Fruit fly (Drosophila melanogaster): Measurements from ENCODE around the gene Psf1.

Gene Psf1

DNA sequence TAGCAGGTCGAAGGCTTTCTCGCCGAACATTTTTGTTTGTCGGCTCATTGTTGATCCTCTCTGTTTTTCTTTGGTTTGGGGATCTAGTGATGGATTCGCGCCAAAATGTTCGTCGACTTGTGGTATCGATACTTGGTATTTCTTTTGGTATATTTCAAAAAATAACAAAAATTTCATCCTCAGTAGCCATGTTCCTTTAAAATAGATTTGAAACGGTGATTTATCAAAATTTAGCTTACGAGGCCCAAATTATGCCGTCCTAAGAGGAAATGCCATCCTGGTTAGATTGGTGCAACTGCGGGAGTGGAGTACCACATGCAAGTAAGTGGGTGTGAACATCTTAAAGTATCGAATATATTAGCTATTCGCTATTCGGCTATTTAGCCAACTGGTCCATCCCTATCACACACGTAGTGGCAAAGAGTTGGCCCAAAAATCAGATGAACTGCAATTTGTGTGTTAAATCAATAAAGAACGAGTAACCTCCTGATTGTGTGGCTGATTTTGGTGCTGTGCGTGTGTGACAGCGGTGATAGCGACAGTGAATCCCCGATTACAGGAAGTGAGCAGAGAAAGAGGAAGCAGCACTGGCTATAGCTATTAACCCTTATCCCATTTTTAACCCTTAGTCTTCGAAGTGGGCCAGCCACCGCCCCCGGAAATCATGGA lies at the start of gene Psf1, which contains the start of gene Sac1 (continued):
- peak; percentile 41 for TF ChIP-seq CG3065 (GFP tag; optimal IDR thresholded peaks at IDR 0.05)
- TF ChIP-seq Dek (tag; optimal IDR thresholded peaks at IDR 0.05): peak; percentile 10
- TF ChIP-seq zfh2 (GFP tag; optimal IDR thresholded peaks at IDR 0.05): peak; percentile 67
- TF ChIP-seq CG2875 (GFP tag; optimal IDR thresholded peaks at IDR 0.05): no peak
- peak; percentile 60; the same call in 1 of the 2 replicates for TF ChIP-seq Rfx (GFP tag; IDR thresholded peaks at IDR 0.05)
- no peak for TF ChIP-seq CG3407 (GFP tag; optimal IDR thresholded peaks at IDR 0.05)
- peak; percentile 94 for TF ChIP-seq CG4617 (GFP tag; optimal IDR thresholded peaks at IDR 0.05; ENCODE audit: borderline replicate concordance)
- TF ChIP-seq kni (GFP tag; optimal IDR thresholded peaks at IDR 0.05): peak; percentile 13
- peak; percentile 99 for TF ChIP-seq Sin3A (optimal IDR thresholded peaks at IDR 0.05)
- peak; percentile 50 for TF ChIP-seq CG13775 (GFP tag; optimal IDR thresholded peaks at IDR 0.05)
- TF ChIP-seq CG7786 (GFP tag; optimal IDR thresholded peaks at IDR 0.05): peak; percentile 55
- TF ChIP-seq gfzf (GFP tag; optimal IDR thresholded peaks at IDR 0.05): peak; percentile 56
- TF ChIP-seq dm (GFP tag; optimal IDR thresholded peaks at IDR 0.05): peak; percentile 74
- peak; percentile 91 for TF ChIP-seq CG16813 (GFP tag; IDR thresholded peaks at IDR 0.05; ENCODE audit: partially characterized antibody)
- TF ChIP-seq CG16779 (GFP tag; IDR thresholded peaks at IDR 0.05): no peak
- TF ChIP-seq eyg (GFP tag; optimal IDR thresholded peaks at IDR 0.05): peak; percentile 7
- TF ChIP-seq Xbp1 (GFP tag; optimal IDR thresholded peaks at IDR 0.05): peak; percentile 70
- no peak for TF ChIP-seq Taf1 (GFP tag; IDR thresholded peaks at IDR 0.05)
- peak; percentile 78 for TF ChIP-seq Bgb (GFP tag; IDR thresholded peaks at IDR 0.05; ENCODE audit: partially characterized antibody)
- TF ChIP-seq CG3995 (GFP tag; optimal IDR thresholded peaks at IDR 0.05): peak; percentile 88
- TF ChIP-seq Med (GFP tag): peak; percentile 88
- peak; percentile 95 for TF ChIP-seq Dll (GFP tag; IDR thresholded peaks at IDR 0.05; ENCODE audit: partially characterized antibody)
- peak; percentile 72 for TF ChIP-seq Antp (GFP tag; optimal IDR thresholded peaks at IDR 0.05)
- TF ChIP-seq CG3847 (GFP tag; IDR thresholded peaks at IDR 0.05): peak; percentile 55
- TF ChIP-seq repo (GFP tag; optimal IDR thresholded peaks at IDR 0.05): peak; percentile 27
- TF ChIP-seq zen2 (GFP tag; IDR thresholded peaks at IDR 0.05; ENCODE audit: partially characterized antibody): peak; percentile 53; the same call in 1 of the 3 replicates
- TF ChIP-seq CG4328 (GFP tag; optimal IDR thresholded peaks at IDR 0.05): no peak
- TF ChIP-seq tx (GFP tag; optimal IDR thresholded peaks at IDR 0.05): peak; percentile 62
- 0 out of 3 replicates have a peak, but pooled peaks have one; percentile 12 for TF ChIP-seq so (GFP tag; IDR thresholded peaks at IDR 0.05)
- TF ChIP-seq E2f1 (GFP tag; IDR thresholded peaks at IDR 0.05): peak; percentile 62
- TF ChIP-seq pros (GFP tag; optimal IDR thresholded peaks at IDR 0.05): no peak
- peak; percentile 36 for TF ChIP-seq CG7839 (tag; optimal IDR thresholded peaks at IDR 0.05)
- TF ChIP-seq chm (GFP tag; IDR thresholded peaks at IDR 0.05): no peak
- TF ChIP-seq hbn (GFP tag; IDR thresholded peaks at IDR 0.05; ENCODE audit: partially characterized antibody): peak; percentile 73
- peak; percentile 34; the same call in 1 of the 3 replicates for TF ChIP-seq CG11456 (GFP tag; IDR thresholded peaks at IDR 0.05)
- TF ChIP-seq Trl (optimal IDR thresholded peaks at IDR 0.05): no peak
- TF ChIP-seq Trl (GFP tag; optimal IDR thresholded peaks at IDR 0.05): peak; percentile 18
- TF ChIP-seq Hsf (GFP tag; optimal IDR thresholded peaks at IDR 0.05): peak; percentile 57
- TF ChIP-seq al (GFP tag; IDR thresholded peaks at IDR 0.05): 0 out of 2 replicates have a peak, but pooled peaks have one; percentile 29
- peak; percentile 57 for TF ChIP-seq Dref (GFP tag; IDR thresholded peaks at IDR 0.05)
- TF ChIP-seq CG33557 (GFP tag; optimal IDR thresholded peaks at IDR 0.05): peak; percentile 50
- 0 out of 2 replicates have a peak, but pooled peaks have one; percentile 15 for TF ChIP-seq E2f2 (GFP tag; IDR thresholded peaks at IDR 0.05)
- TF ChIP-seq lilli (GFP tag; optimal IDR thresholded peaks at IDR 0.05): peak; percentile 76
- peak; percentile 71 for TF ChIP-seq CG1603 (tag; optimal IDR thresholded peaks at IDR 0.05)
- peak; percentile 91 for TF ChIP-seq Doc3 (GFP tag; IDR thresholded peaks at IDR 0.05; ENCODE audit: partially characterized antibody)
- peak; percentile 49 to 63 for TF ChIP-seq chif (GFP tag; optimal IDR thresholded peaks at IDR 0.05)
- peak; percentile 2 for TF ChIP-seq Camta (GFP tag; optimal IDR thresholded peaks at IDR 0.05)
- no peak for TF ChIP-seq CG2889 (GFP tag; IDR thresholded peaks at IDR 0.05)
- no peak for TF ChIP-seq tio (GFP tag; optimal IDR thresholded peaks at IDR 0.05)
- peak; percentile 36 for TF ChIP-seq CG4820 (GFP tag; optimal IDR thresholded peaks at IDR 0.05)
